Fruit fly (Drosophila melanogaster): ENCODE results near the gene CG10232.

DNA sequence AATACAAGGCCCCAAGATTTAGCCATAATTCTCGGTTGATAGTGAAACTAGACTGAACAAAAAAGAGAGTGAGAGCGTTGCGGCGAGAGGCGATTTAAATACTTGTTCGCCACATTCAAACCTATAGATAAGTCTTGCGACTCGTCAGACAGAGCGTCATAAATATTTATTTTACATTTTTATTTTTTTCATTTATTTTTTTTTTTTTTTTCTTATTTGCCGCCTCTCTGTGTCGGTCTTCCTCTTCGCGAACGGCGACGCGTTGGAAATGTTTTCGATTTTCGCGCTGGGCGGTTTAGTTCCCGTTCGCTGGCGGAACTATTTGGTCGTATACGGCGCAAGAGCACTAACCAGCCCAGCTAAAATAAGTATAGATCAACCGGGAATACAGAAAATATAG lies 6.7 kb upstream of the CG10232 start:
- TF ChIP-seq usp (GFP tag; optimal IDR thresholded peaks at IDR 0.05), result no peak
- no peak for TF ChIP-seq pan (optimal IDR thresholded peaks at IDR 0.05)

Data from whole organism.